Worm (Caenorhabditis elegans) whole organism, L2 larva: ENCODE measurements around the gene Y73C8C.12.

Source experiments
- C34F6.9 ChIP-seq: fragments of 150-350 bp; optimal IDR thresholded peaks from 2 replicates; lab custom pipeline; 2014; ENCODE audit warnings: missing biosample characterization, missing genetic modification characterization
- R02D3.7 ChIP-seq: fragments of 150-350 bp; optimal IDR thresholded peaks from 2 replicates; lab custom pipeline; 2014; ENCODE audit warnings: missing biosample characterization, missing genetic modification characterization
- Y55F3AM.14 ChIP-seq: fragments of 200-800 bp; sonication (Bioruptor generic); optimal IDR thresholded peaks from 2 replicates; lab custom pipeline; 2018; ENCODE audit warnings: mild to moderate bottlenecking, missing genetic modification characterization, missing compliant biosample characterization
- ZK546.5 ChIP-seq: sonication (generic microtip); optimal IDR thresholded peaks from 2 replicates; lab custom pipeline; 2017; ENCODE audit warnings: missing biosample characterization, missing genetic modification characterization
- alr-1 ChIP-seq: fragments of 150-350 bp; optimal IDR thresholded peaks from 2 replicates; lab custom pipeline; 2014; ENCODE audit warnings: missing biosample characterization, missing genetic modification characterization
- aly-2 ChIP-seq: fragments of 150-350 bp; optimal IDR thresholded peaks from 2 replicates; lab custom pipeline; 2014; ENCODE audit warnings: missing biosample characterization, missing genetic modification characterization
- ama-1 ChIP-seq: fragments of 150-350 bp; optimal IDR thresholded peaks from 2 replicates; lab custom pipeline; 2018; ENCODE audit warnings: inconsistent platforms
- blmp-1 ChIP-seq: sonication (generic microtip); optimal IDR thresholded peaks from 2 replicates; lab custom pipeline; 2017; ENCODE audit warnings: missing genetic modification characterization, mild to moderate bottlenecking, missing compliant biosample characterization, antibody characterized with exemption, moderate library complexity; ENCODE audit not compliant: insufficient read depth
- ceh-16 ChIP-seq: fragments of 150-350 bp; optimal IDR thresholded peaks from 2 replicates; lab custom pipeline; 2014; ENCODE audit warnings: missing biosample characterization, missing genetic modification characterization
- ceh-82 ChIP-seq: fragments of 150-350 bp; optimal IDR thresholded peaks from 2 replicates; lab custom pipeline; 2014; ENCODE audit warnings: missing biosample characterization, missing genetic modification characterization
- crh-2 ChIP-seq: sonication (generic microtip); optimal IDR thresholded peaks from 2 replicates; lab custom pipeline; 2017; ENCODE audit warnings: missing biosample characterization, missing genetic modification characterization
- dmd-4 ChIP-seq: sonication (generic microtip); optimal IDR thresholded peaks from 2 replicates; lab custom pipeline; 2017; ENCODE audit warnings: missing biosample characterization, missing genetic modification characterization
- egl-27 ChIP-seq: sonication (generic microtip); optimal IDR thresholded peaks from 3 replicates; lab custom pipeline; 2017; ENCODE audit warnings: missing biosample characterization, missing genetic modification reagents, missing genetic modification characterization
- elt-3 ChIP-seq: sonication (generic microtip); optimal IDR thresholded peaks from 2 replicates; lab custom pipeline; 2017; ENCODE audit warnings: missing biosample characterization, missing genetic modification characterization
- fos-1 ChIP-seq: fragments of 150-350 bp; optimal IDR thresholded peaks from 2 replicates; lab custom pipeline; 2014; ENCODE audit warnings: missing biosample characterization, missing genetic modification characterization
- gmeb-1 ChIP-seq: fragments of 150-350 bp; optimal IDR thresholded peaks from 2 replicates; lab custom pipeline; 2014; ENCODE audit warnings: missing biosample characterization, missing genetic modification characterization
- lin-11 ChIP-seq: fragments of 150-350 bp; sonication (generic microtip); optimal IDR thresholded peaks from 2 replicates; lab custom pipeline; 2014; ENCODE audit warnings: missing biosample characterization, missing genetic modification characterization, inconsistent platforms, mixed read lengths
- lsy-2 ChIP-seq, 2 experiments: fragments of 150-350 bp in 1 of 2; sonication (generic microtip) in 1 of 2; optimal IDR thresholded peaks; 2 replicates each; lab custom pipeline; 2014 to 2017; ENCODE audit warnings: missing biosample characterization in 2 of 2, missing genetic modification characterization in 2 of 2
- mbf-1 ChIP-seq: sonication (generic microtip); optimal IDR thresholded peaks from 2 replicates; lab custom pipeline; 2017; ENCODE audit warnings: missing biosample characterization, missing genetic modification characterization
- nhr-10 ChIP-seq: sonication (generic microtip); optimal IDR thresholded peaks from 2 replicates; lab custom pipeline; 2017; ENCODE audit warnings: missing biosample characterization, missing genetic modification characterization
- nhr-12 ChIP-seq: fragments of 150-350 bp; optimal IDR thresholded peaks from 2 replicates; lab custom pipeline; 2014; ENCODE audit warnings: missing biosample characterization, missing genetic modification characterization
- nhr-129 ChIP-seq: fragments of 150-350 bp; optimal IDR thresholded peaks from 2 replicates; lab custom pipeline; 2014; ENCODE audit warnings: missing biosample characterization, missing genetic modification characterization
- nhr-23 ChIP-seq: fragments of 150-350 bp; optimal IDR thresholded peaks from 2 replicates; lab custom pipeline; 2014; ENCODE audit warnings: missing biosample characterization, missing genetic modification reagents, missing genetic modification characterization
- nhr-25 ChIP-seq: fragments of 150-350 bp; sonication (generic microtip); optimal IDR thresholded peaks from 3 replicates; lab custom pipeline; 2014; ENCODE audit warnings: missing biosample characterization, missing genetic modification characterization
- nhr-6 ChIP-seq: fragments of 150-350 bp; optimal IDR thresholded peaks from 2 replicates; lab custom pipeline; 2014; ENCODE audit warnings: missing biosample characterization, missing genetic modification characterization
- nhr-77 ChIP-seq: fragments of 150-350 bp; optimal IDR thresholded peaks from 2 replicates; lab custom pipeline; 2014; ENCODE audit warnings: missing biosample characterization, missing genetic modification characterization
- peb-1 ChIP-seq: fragments of 150-350 bp; optimal IDR thresholded peaks from 2 replicates; lab custom pipeline; 2014; ENCODE audit warnings: missing biosample characterization, missing genetic modification characterization
- sma-3 ChIP-seq: sonication (generic microtip); optimal IDR thresholded peaks from 2 replicates; lab custom pipeline; 2016; ENCODE audit warnings: missing genetic modification reagents, missing genetic modification characterization, missing compliant biosample characterization
- sma-9 ChIP-seq, 2 experiments: fragments of 150-350 bp in 1 of 2; sonication (generic microtip) in 1 of 2; optimal IDR thresholded peaks; 2 replicates each; lab custom pipeline; 2014 to 2016; ENCODE audit warnings: missing genetic modification characterization in 2 of 2, mild to moderate bottlenecking in 1 of 2, missing biosample characterization in 1 of 2, missing compliant biosample characterization in 1 of 2, missing genetic modification reagents in 1 of 2, moderate library complexity in 1 of 2
- snpc-4 ChIP-seq: fragments of 150-350 bp; optimal IDR thresholded peaks from 2 replicates; lab custom pipeline; 2014; ENCODE audit warnings: missing biosample characterization, missing genetic modification characterization
- unc-55 ChIP-seq: fragments of 150-350 bp; sonication (generic microtip); optimal IDR thresholded peaks from 3 replicates; lab custom pipeline; 2014; ENCODE audit warnings: missing biosample characterization, missing genetic modification reagents, missing genetic modification characterization
- unc-62 ChIP-seq: fragments of 150-350 bp; optimal IDR thresholded peaks from 2 replicates; lab custom pipeline; 2014; ENCODE audit warnings: missing biosample characterization, missing genetic modification reagents, missing genetic modification characterization
- zag-1 ChIP-seq: fragments of 150-350 bp; optimal IDR thresholded peaks from 2 replicates; lab custom pipeline; 2014; ENCODE audit warnings: missing biosample characterization, missing genetic modification characterization
- ztf-4 ChIP-seq: fragments of 150-350 bp; optimal IDR thresholded peaks from 2 replicates; lab custom pipeline; 2014; ENCODE audit warnings: missing biosample characterization, missing genetic modification characterization

Gene Y73C8C.12

ce11 chrV:3107450-3107849 is 17.6 kb upstream of the Y73C8C.12 start, which contains the start of gene str-68:
Gene str-68 (minus strand): TSS chrV:3107550.
- TF ChIP-seq alr-1 (tag; lab: Kevin White, UChicago) (no peak), dmd-4 (tag; lab: Kevin White, UChicago) (no peak), C34F6.9 (tag; lab: Kevin White, UChicago) (no peak), sma-3 (GFP tag; lab: Kevin White, UChicago) (no peak), elt-3 (tag; lab: Kevin White, UChicago) (no peak), nhr-12 (tag; lab: Kevin White, UChicago) (no peak), egl-27 (tag; lab: Kevin White, UChicago) (no peak), ama-1 (no peak), nhr-129 (no peak), gmeb-1 (tag; lab: Kevin White, UChicago) (no peak), ceh-16 (tag; lab: Kevin White, UChicago) (no peak), aly-2 (tag; lab: Kevin White, UChicago) (no peak), nhr-25 (no peak), lsy-2 (tag; optimal IDR thresholded peaks at IDR 0.05; lab: Kevin White, UChicago) (no peak)

ce11 chrV:3112198-3112597 is 12.8 kb upstream of the Y73C8C.12 start:
- peak; percentile 22 for TF ChIP-seq fos-1
- TF ChIP-seq ama-1 = no peak

- no peak for TF ChIP-seq ceh-82 (tag; lab: Kevin White, UChicago)
- TF ChIP-seq, all 48 proteins: peak for 0
These were observed 11.3 kb upstream of the Y73C8C.12 start, which contains the start of gene Y73C8C.8 for ce11 chrV:3113751-3114150. Gene Y73C8C.8 (minus strand): TSS chrV:3113851.

- TF ChIP-seq sma-3 (GFP tag; lab: Kevin White, UChicago) (no peak), Y55F3AM.14 (GFP tag; lab: Kevin White, UChicago) (no peak), unc-55 (no peak), peb-1 (tag; lab: Kevin White, UChicago) (no peak), ZK546.5 (no peak), R02D3.7 (tag; lab: Kevin White, UChicago) (no peak), nhr-10 (tag; lab: Kevin White, UChicago) (no peak), lin-11 (tag; lab: Kevin White, UChicago) (no peak), mbf-1 (tag; lab: Kevin White, UChicago) (no peak), zag-1 (no peak)
These were observed 10.0 kb upstream of the Y73C8C.12 start, which contains the start of gene Y73C8C.3 for ce11 chrV:3114973-3115372. Gene Y73C8C.3 (plus strand): TSS chrV:3115273.

ce11 chrV:3118167-3118566 is 6.8 kb upstream of the Y73C8C.12 start, which contains the start of gene clec-210:
Gene clec-210 (plus strand): TSS chrV:3118377.
- no peak for TF ChIP-seq sma-9 (GFP tag; optimal IDR thresholded peaks at IDR 0.05; lab: Kevin White, UChicago)
- no peak for TF ChIP-seq sma-9 (tag; optimal IDR thresholded peaks at IDR 0.05; lab: Kevin White, UChicago)
- TF ChIP-seq C34F6.9 (tag; lab: Kevin White, UChicago) = no peak
- peak; percentile 28 for TF ChIP-seq fos-1

- TF ChIP-seq peb-1 (tag; lab: Kevin White, UChicago) (no peak), ZK546.5 (no peak)
These were observed 5.8 kb upstream of the Y73C8C.12 start for ce11 chrV:3119185-3119584.

ce11 chrV:3121743-3122142 is 3.3 kb upstream of the Y73C8C.12 start, which contains the start of gene srt-56:
Gene srt-56 (minus strand): TSS chrV:3121843.
- no peak for TF ChIP-seq sma-3 (GFP tag; lab: Kevin White, UChicago)

ce11 chrV:3122403-3122802 is 2.6 kb upstream of the Y73C8C.12 start:
- TF ChIP-seq ztf-4 (tag; lab: Kevin White, UChicago) = no peak
- TF ChIP-seq unc-62 = no peak
- no peak for TF ChIP-seq nhr-6 (tag; lab: Kevin White, UChicago)
- TF ChIP-seq blmp-1 (tag; lab: Kevin White, UChicago) = no peak
- TF ChIP-seq crh-2 (tag; lab: Kevin White, UChicago) = no peak
- no peak for TF ChIP-seq gmeb-1 (tag; lab: Kevin White, UChicago)
- TF ChIP-seq nhr-23 = no peak
- TF ChIP-seq zag-1 = no peak
- no peak for TF ChIP-seq aly-2 (tag; lab: Kevin White, UChicago)
- no peak for TF ChIP-seq nhr-77 (tag; lab: Kevin White, UChicago)
- no peak for TF ChIP-seq fos-1
- no peak for TF ChIP-seq egl-27 (tag; lab: Kevin White, UChicago)
- TF ChIP-seq sma-3 (GFP tag; lab: Kevin White, UChicago) = no peak
- no peak for TF ChIP-seq nhr-10 (tag; lab: Kevin White, UChicago)
- TF ChIP-seq snpc-4 = no peak
- no peak for TF ChIP-seq unc-55
